Worm (Caenorhabditis elegans): ENCODE results near the gene sdz-36.

The sdz-36 gene

ce11 chrIV:9671001-9671652 lies 19.6 kb upstream of the sdz-36 start (continued):
- TF ChIP-seq D2030.7 (GFP tag; IDR thresholded peaks at IDR 0.05) (no peak), Y56A3A.18 (GFP tag; IDR thresholded peaks at IDR 0.05) (no peak), ztf-22 (GFP tag; optimal IDR thresholded peaks at IDR 0.05) (no peak), ZK185.1 (tag; optimal IDR thresholded peaks at IDR 0.05; ENCODE audit: poor library complexity, severe bottlenecking) (peak; percentile 26), K11D2.4 (GFP tag; IDR thresholded peaks at IDR 0.05) (no peak), nfya-2 (GFP tag; IDR thresholded peaks at IDR 0.05) (no peak), sdz-38 (tag; optimal IDR thresholded peaks at IDR 0.05) (no peak), hsf-1 (GFP tag; IDR thresholded peaks at IDR 0.05) (no peak), cebp-2 (GFP tag; IDR thresholded peaks at IDR 0.05) (no peak), T26A5.8 (tag; optimal IDR thresholded peaks at IDR 0.05) (no peak), sea-2 (GFP tag; IDR thresholded peaks at IDR 0.05) (no peak), tbx-9 (tag; optimal IDR thresholded peaks at IDR 0.05; ENCODE audit: borderline replicate concordance) (no peak), Y95B8A.8 (GFP tag; IDR thresholded peaks at IDR 0.05) (no peak), tlf-1 (GFP tag; optimal IDR thresholded peaks at IDR 0.05) (peak; percentile 20), Y53F4B.3 (GFP tag; IDR thresholded peaks at IDR 0.05) (no peak), egl-18 (GFP tag; IDR thresholded peaks at IDR 0.05) (no peak), dpl-1 (GFP tag; optimal IDR thresholded peaks at IDR 0.05) (no peak), pbrm-1 (GFP tag; IDR thresholded peaks at IDR 0.05) (no peak), T07F8.4 (tag; optimal IDR thresholded peaks at IDR 0.05) (no peak), hmg-20 (GFP tag; IDR thresholded peaks at IDR 0.05) (no peak), dpff-1 (tag; optimal IDR thresholded peaks at IDR 0.05) (no peak), mel-28 (tag; optimal IDR thresholded peaks at IDR 0.05; ENCODE audit: borderline replicate concordance) (no peak), B0336.3 (GFP tag; IDR thresholded peaks at IDR 0.05) (no peak), F22D6.2 (tag; optimal IDR thresholded peaks at IDR 0.05) (no peak), lir-1 (GFP tag; conservative IDR thresholded peaks at IDR 0.05) (no peak), lin-54 (GFP tag; optimal IDR thresholded peaks at IDR 0.05) (peak; percentile 10), F57A8.1 (GFP tag; optimal IDR thresholded peaks at IDR 0.05) (no peak), ztf-6 (GFP tag; IDR thresholded peaks at IDR 0.05) (no peak), nhr-179 (tag; optimal IDR thresholded peaks at IDR 0.05) (no peak), tbp1 (GFP tag; optimal IDR thresholded peaks at IDR 0.05) (peak; percentile 23), ztf-18 (tag; optimal IDR thresholded peaks at IDR 0.05) (no peak), atf-7 (tag; optimal IDR thresholded peaks at IDR 0.05) (no peak), sptf-2 (GFP tag; optimal IDR thresholded peaks at IDR 0.05) (no peak), ekl-4 (GFP tag; IDR thresholded peaks at IDR 0.05) (no peak), egl-44 (GFP tag; IDR thresholded peaks at IDR 0.05) (no peak), bed-1 (GFP tag; IDR thresholded peaks at IDR 0.05) (no peak)

ce11 chrIV:9672434-9672833 lies 18.3 kb upstream of the sdz-36 start:
- TF ChIP-seq lin-40 (tag; optimal IDR thresholded peaks at IDR 0.05) (peak; percentile 53), him-1 (tag; optimal IDR thresholded peaks at IDR 0.05) (no peak), egl-18 (GFP tag; IDR thresholded peaks at IDR 0.05) (no peak), somi-1 (GFP tag; optimal IDR thresholded peaks at IDR 0.05) (peak; percentile 82), ztf-26 (tag; optimal IDR thresholded peaks at IDR 0.05) (peak; percentile 47), cebp-1 (GFP tag; IDR thresholded peaks at IDR 0.05) (no peak), cebp-1 (tag; optimal IDR thresholded peaks at IDR 0.05) (peak; percentile 33)

All from whole organism, young adult.